Worm (Caenorhabditis elegans): ENCODE results near the gene F53H4.3.

Gene F53H4.3

DNA sequence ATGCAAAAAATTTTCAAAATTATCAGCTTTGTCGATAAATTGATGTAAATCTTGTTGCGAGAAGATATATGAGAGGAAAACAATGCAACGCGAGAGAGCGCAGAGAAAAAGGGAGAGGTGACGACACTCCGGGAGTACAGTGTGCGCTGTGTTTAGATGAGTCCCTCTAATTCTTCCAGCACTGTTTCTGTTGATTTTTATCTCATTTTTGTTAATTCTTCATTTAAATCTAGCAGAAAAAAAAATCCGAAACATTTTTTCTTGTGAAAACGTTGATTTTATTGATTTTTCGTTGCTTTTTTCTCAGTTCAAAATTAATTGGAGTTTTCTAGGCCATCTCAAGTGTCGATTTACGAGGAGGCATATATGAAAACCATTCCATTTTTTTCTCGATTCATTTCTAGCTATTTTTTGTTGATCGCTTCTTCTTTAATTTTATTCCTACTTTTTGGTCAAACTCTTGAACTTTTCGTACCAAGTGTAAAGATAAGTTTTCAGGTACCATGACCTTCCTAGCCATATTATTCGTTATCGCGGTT lies 37.9 kb downstream of the F53H4.3 start, which contains the start of gene acl-1 (continued):
- TF ChIP-seq F37D6.2 (tag; optimal IDR thresholded peaks at IDR 0.05) (peak; percentile 76), nhr-48 (tag; optimal IDR thresholded peaks at IDR 0.05) (peak; percentile 52), F10B5.3 (tag; optimal IDR thresholded peaks at IDR 0.05) (no peak), zfp-2 (tag; optimal IDR thresholded peaks at IDR 0.05) (no peak), unc-62 (GFP tag; optimal IDR thresholded peaks at IDR 0.05 in 1 of 2) (peak in 1 of 2 experiments; percentile 43), unc-62 (tag; optimal IDR thresholded peaks at IDR 0.05) (no peak), dmd-9 (GFP tag; IDR thresholded peaks at IDR 0.05) (peak; percentile 77), vab-7 (GFP tag; IDR thresholded peaks at IDR 0.05) (no peak), mes-2 (tag; optimal IDR thresholded peaks at IDR 0.05; ENCODE audit: poor library complexity, severe bottlenecking) (peak; percentile 85), hif-1 (tag; optimal IDR thresholded peaks at IDR 0.05) (peak in 1 of 2 experiments; percentile 85), spr-1 (tag; optimal IDR thresholded peaks at IDR 0.05) (peak; percentile 35), dmd-6 (GFP tag; IDR thresholded peaks at IDR 0.05) (peak; percentile 31; the same call in 1 of the 2 replicates), dve-1 (tag; optimal IDR thresholded peaks at IDR 0.05; ENCODE audit: insufficient read depth) (peak; percentile 25), mxl-3 (GFP tag; optimal IDR thresholded peaks at IDR 0.05) (peak; percentile 26), arid-1 (GFP tag; conservative IDR thresholded peaks at IDR 0.05) (no peak), F26F4.8 (GFP tag; conservative IDR thresholded peaks at IDR 0.05) (no peak), lin-29 (GFP tag; IDR thresholded peaks at IDR 0.05) (no peak), D1046.2 (GFP tag; IDR thresholded peaks at IDR 0.05) (0 out of 2 replicates have a peak, but pooled peaks have one; percentile 38), sdz-12 (GFP tag; optimal IDR thresholded peaks at IDR 0.05) (no peak), snpc-4 (tag; optimal IDR thresholded peaks at IDR 0.05) (no peak), spr-3 (GFP tag; optimal IDR thresholded peaks at IDR 0.05) (peak; percentile 43), nhr-25 (tag; optimal IDR thresholded peaks at IDR 0.05; ENCODE audit: borderline replicate concordance, insufficient read depth) (peak; percentile 36), nhr-11 (tag; optimal IDR thresholded peaks at IDR 0.05) (no peak), nhr-76 (tag; optimal IDR thresholded peaks at IDR 0.05) (no peak)

ce11 chrX:15848867-15849266 lies 38.5 kb downstream of the F53H4.3 start:
- no peak for TF ChIP-seq nhr-76 (tag; optimal IDR thresholded peaks at IDR 0.05)
- TF ChIP-seq cey-2 (tag; optimal IDR thresholded peaks at IDR 0.05; ENCODE audit: borderline replicate concordance, insufficient read depth) = no peak
- TF ChIP-seq vab-7 (GFP tag; IDR thresholded peaks at IDR 0.05) = no peak
- TF ChIP-seq F44E2.7 (GFP tag; IDR thresholded peaks at IDR 0.05) = no peak
- TF ChIP-seq snpc-4 (tag; optimal IDR thresholded peaks at IDR 0.05) = no peak
- no peak for TF ChIP-seq saeg-2 (GFP tag; IDR thresholded peaks at IDR 0.05)
- no peak for TF ChIP-seq T20F7.1 (GFP tag; optimal IDR thresholded peaks at IDR 0.05)
- TF ChIP-seq Y48G9A.11 (GFP tag; IDR thresholded peaks at IDR 0.05) = no peak
- no peak for TF ChIP-seq dmd-8 (GFP tag; IDR thresholded peaks at IDR 0.05)
- TF ChIP-seq nhr-42 (GFP tag; IDR thresholded peaks at IDR 0.05) = no peak
- TF ChIP-seq hif-1 (tag; optimal IDR thresholded peaks at IDR 0.05) = no peak

DNA sequence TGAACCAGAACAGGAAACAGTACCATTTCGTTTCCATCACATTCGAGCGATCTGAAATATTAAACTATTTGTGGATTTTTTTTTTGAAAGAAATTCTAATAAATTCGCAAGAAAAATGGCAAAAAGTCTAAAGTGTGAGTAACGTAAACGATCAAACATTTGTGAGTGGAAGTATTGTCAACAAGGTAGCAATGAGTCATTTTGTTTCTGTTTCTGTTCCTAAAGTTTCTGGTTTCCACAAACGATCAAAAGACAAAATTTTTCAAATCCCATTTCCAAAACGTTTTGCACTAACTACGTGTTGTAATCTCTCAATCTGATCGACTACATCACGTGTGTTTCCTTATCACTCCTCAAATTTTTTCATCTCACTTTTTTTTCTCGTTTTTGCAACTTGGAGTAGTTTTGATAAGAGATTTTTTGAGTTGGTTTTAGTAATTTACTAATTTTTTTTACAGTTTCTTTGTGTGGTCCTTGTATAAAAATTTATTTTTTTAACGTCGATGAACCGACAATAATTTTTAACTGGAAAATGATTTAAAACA lies 39.8 kb downstream of the F53H4.3 start, which contains the start of gene F59F4.3:
TSS of gene F59F4.3 (minus strand) at position 51 of the 545 bp plus-strand sequence.
- peak in 1 of 2 experiments; percentile 22 for TF ChIP-seq mdl-1 (tag; optimal IDR thresholded peaks at IDR 0.05)
- no peak for TF ChIP-seq ceh-62 (tag; optimal IDR thresholded peaks at IDR 0.05)
- peak; percentile 3 for TF ChIP-seq hlh-11 (tag; optimal IDR thresholded peaks at IDR 0.05)
- TF ChIP-seq attf-4 (tag; optimal IDR thresholded peaks at IDR 0.05) = no peak
- TF ChIP-seq daf-16 (GFP tag; optimal IDR thresholded peaks at IDR 0.05) = no peak
- TF ChIP-seq daf-16 (tag; optimal IDR thresholded peaks at IDR 0.05) = peak; percentile 19
- peak; percentile 9 for TF ChIP-seq hlh-30 (tag; optimal IDR thresholded peaks at IDR 0.05; ENCODE audit: insufficient read depth)
- no peak for TF ChIP-seq ces-1 (GFP tag; optimal IDR thresholded peaks at IDR 0.05)
- TF ChIP-seq spr-1 (tag; optimal IDR thresholded peaks at IDR 0.05) = no peak
- TF ChIP-seq nhr-28 (tag; optimal IDR thresholded peaks at IDR 0.05) = peak; percentile 64
- TF ChIP-seq mxl-2 (GFP tag; conservative IDR thresholded peaks at IDR 0.05) = no peak
- peak; percentile 40 for TF ChIP-seq dmd-6 (GFP tag; IDR thresholded peaks at IDR 0.05)
- TF ChIP-seq zag-1 (tag; optimal IDR thresholded peaks at IDR 0.05) = no peak
- peak; percentile 68 for TF ChIP-seq dve-1 (tag; optimal IDR thresholded peaks at IDR 0.05; ENCODE audit: insufficient read depth)

All from whole organism, L4 larva.